Worm (Caenorhabditis elegans): ENCODE results near the gene F09B12.5.
A peak's percentile ranks its signal among the peaks of the same experiment; 100 is the strongest.

F09B12.5 gene

ce11 chrX:15040552-15041080 lies 43.9 kb upstream of the F09B12.5 start, which contains the start of gene C18B12.4 (continued):
- peak; percentile 77 for TF ChIP-seq nhr-47 (tag; optimal IDR thresholded peaks at IDR 0.05)
- TF ChIP-seq skn-1 (tag; optimal IDR thresholded peaks at IDR 0.05) = peak; percentile 93
- TF ChIP-seq xbp-1 (tag; optimal IDR thresholded peaks at IDR 0.05) = peak; percentile 79
- peak; percentile 71 for TF ChIP-seq lin-15B (tag; optimal IDR thresholded peaks at IDR 0.05)
- TF ChIP-seq tbx-2 (tag; optimal IDR thresholded peaks at IDR 0.05) = peak; percentile 86
- peak; percentile 23 for TF ChIP-seq elt-2 (tag; optimal IDR thresholded peaks at IDR 0.05)
- peak; percentile 95 for TF ChIP-seq unc-130 (tag; optimal IDR thresholded peaks at IDR 0.05)
- TF ChIP-seq hpl-2 (GFP tag; optimal IDR thresholded peaks at IDR 0.05) = no peak
- peak; percentile 73 for TF ChIP-seq nhr-90 (tag; optimal IDR thresholded peaks at IDR 0.05; ENCODE audit: poor library complexity)
- TF ChIP-seq egl-13 (tag; optimal IDR thresholded peaks at IDR 0.05) = peak; percentile 25
- peak; percentile 46 for TF ChIP-seq nhr-237 (tag; optimal IDR thresholded peaks at IDR 0.05)
- peak; percentile 58 for TF ChIP-seq pax-3 (tag; optimal IDR thresholded peaks at IDR 0.05)
- TF ChIP-seq rnt-1 (tag; optimal IDR thresholded peaks at IDR 0.05) = peak; percentile 87
- no peak for TF ChIP-seq unc-30 (tag; optimal IDR thresholded peaks at IDR 0.05)
- TF ChIP-seq isw-1 (GFP tag; IDR thresholded peaks at IDR 0.05) = peak; percentile 49; the same call in 1 of the 2 replicates
- no peak for TF ChIP-seq pqm-1 (tag; optimal IDR thresholded peaks at IDR 0.05)
- TF ChIP-seq grh-1 (GFP tag; IDR thresholded peaks at IDR 0.05) = peak; percentile 66
- peak; percentile 71 for TF ChIP-seq ztf-4 (tag; optimal IDR thresholded peaks at IDR 0.05)
- TF ChIP-seq nhr-85 (tag) = peak; percentile 95
- TF ChIP-seq efl-3 (GFP tag; optimal IDR thresholded peaks at IDR 0.05) = no peak
- TF ChIP-seq unc-62 (GFP tag; optimal IDR thresholded peaks at IDR 0.05) = no peak
- peak; percentile 46 for TF ChIP-seq snpc-4 (tag; optimal IDR thresholded peaks at IDR 0.05)
- peak; percentile 38 for TF ChIP-seq fos-1 (tag; optimal IDR thresholded peaks at IDR 0.05)
- TF ChIP-seq mab-9 (GFP tag; IDR thresholded peaks at IDR 0.05) = peak; percentile 59; the same call in 1 of the 2 replicates
- no peak for TF ChIP-seq ceh-63 (GFP tag; optimal IDR thresholded peaks at IDR 0.05)
- TF ChIP-seq hlh-4 (tag; optimal IDR thresholded peaks at IDR 0.05) = no peak
- TF ChIP-seq irx-1 (tag; optimal IDR thresholded peaks at IDR 0.05) = peak; percentile 70
- TF ChIP-seq nhr-84 (tag; optimal IDR thresholded peaks at IDR 0.05) = no peak
- TF ChIP-seq elt-3 (tag; optimal IDR thresholded peaks at IDR 0.05) = peak in 2 of 6 experiments; percentile 69 to 84
- TF ChIP-seq ceh-90 (tag; optimal IDR thresholded peaks at IDR 0.05) = no peak
- no peak for TF ChIP-seq dsc-1 (tag; optimal IDR thresholded peaks at IDR 0.05)
- peak; percentile 70 to 82 (median 77) for TF ChIP-seq dpl-1 (GFP tag; optimal IDR thresholded peaks at IDR 0.05)

DNA sequence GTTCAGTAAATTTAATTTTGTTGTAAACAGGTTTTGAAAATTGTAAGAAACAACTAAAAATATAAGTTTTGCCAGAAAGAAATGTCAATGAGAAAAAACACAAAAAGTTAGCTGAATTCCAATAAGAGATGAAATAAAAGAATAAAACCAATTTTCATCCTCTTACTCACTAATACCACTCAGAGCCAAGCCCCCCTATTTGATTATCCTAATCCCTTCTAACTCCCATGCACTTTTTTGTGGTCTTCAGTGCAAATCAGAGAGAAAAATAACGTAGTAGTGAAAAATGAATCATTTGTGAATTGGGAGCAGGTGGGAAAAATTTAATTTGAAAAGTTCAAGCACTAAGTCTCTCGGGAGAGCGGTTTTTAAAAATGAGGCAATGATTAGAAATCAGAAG lies 43.2 kb upstream of the F09B12.5 start:
- no peak for TF ChIP-seq nhr-20 (tag; optimal IDR thresholded peaks at IDR 0.05)
- peak; percentile 9 for TF ChIP-seq fkh-8 (tag; optimal IDR thresholded peaks at IDR 0.05)
- no peak for TF ChIP-seq F16B12.6 (tag; optimal IDR thresholded peaks at IDR 0.05)

- no peak for TF ChIP-seq nhr-28 (tag; optimal IDR thresholded peaks at IDR 0.05)
- no peak for TF ChIP-seq ztf-4 (tag; optimal IDR thresholded peaks at IDR 0.05)
- TF ChIP-seq C16A3.4 (tag; optimal IDR thresholded peaks at IDR 0.05) = no peak
- no peak for TF ChIP-seq nhr-19 (GFP tag; conservative IDR thresholded peaks at IDR 0.05)
- no peak for TF ChIP-seq aly-2 (tag; optimal IDR thresholded peaks at IDR 0.05)
- no peak for TF ChIP-seq rnt-1 (tag; optimal IDR thresholded peaks at IDR 0.05)
- no peak for TF ChIP-seq dsc-1 (tag; optimal IDR thresholded peaks at IDR 0.05)
- TF ChIP-seq ztf-11 (tag; optimal IDR thresholded peaks at IDR 0.05) = no peak
- TF ChIP-seq unc-130 (tag; optimal IDR thresholded peaks at IDR 0.05) = no peak
- TF ChIP-seq F16B12.6 (tag; optimal IDR thresholded peaks at IDR 0.05) = no peak
- TF ChIP-seq ceh-63 (GFP tag; optimal IDR thresholded peaks at IDR 0.05) = no peak
- peak; percentile 31 for TF ChIP-seq lin-14 (GFP tag; optimal IDR thresholded peaks at IDR 0.05)
- TF ChIP-seq tlp-1 (tag; optimal IDR thresholded peaks at IDR 0.05) = no peak
- TF ChIP-seq nhr-85 (tag) = peak; percentile 64
- peak; percentile 23 for TF ChIP-seq blmp-1 (tag; optimal IDR thresholded peaks at IDR 0.05)
- TF ChIP-seq nhr-11 (tag; optimal IDR thresholded peaks at IDR 0.05) = no peak
- no peak for TF ChIP-seq egl-27 (tag; optimal IDR thresholded peaks at IDR 0.05)
- no peak for TF ChIP-seq unc-30 (tag; optimal IDR thresholded peaks at IDR 0.05)
- TF ChIP-seq egl-13 (tag; optimal IDR thresholded peaks at IDR 0.05) = no peak
- no peak for TF ChIP-seq unc-98 (GFP tag; IDR thresholded peaks at IDR 0.05)
- no peak for TF ChIP-seq aha-1 (tag; optimal IDR thresholded peaks at IDR 0.05)
- no peak for TF ChIP-seq nhr-84 (tag; optimal IDR thresholded peaks at IDR 0.05)
- no peak for TF ChIP-seq snu-23 (GFP tag; optimal IDR thresholded peaks at IDR 0.05)
- no peak for TF ChIP-seq mef-2 (tag; optimal IDR thresholded peaks at IDR 0.05)
- no peak for TF ChIP-seq tbx-2 (tag; optimal IDR thresholded peaks at IDR 0.05)
- TF ChIP-seq sptf-1 (tag; optimal IDR thresholded peaks at IDR 0.05) = no peak
These were observed 41.9 kb upstream of the F09B12.5 start for ce11 chrX:15042549-15042948.
